Worm (Caenorhabditis elegans) whole organism, young adult: ENCODE data around the gene usp-46.

Experiments used
- B0019.2 ChIP-seq: fragments of 200-800 bp; sonication (Bioruptor generic); conservative IDR thresholded peaks from 2 replicates; pipeline ENCODE4 v1.3.6; 2022; ENCODE audit warnings: missing genetic modification reagents, missing genetic modification characterization, missing compliant biosample characterization
- C06A6.2 ChIP-seq: fragments of 200-800 bp; sonication (Bioruptor generic); conservative IDR thresholded peaks from 2 replicates; pipeline ENCODE4 v1.3.6; 2022; ENCODE audit warnings: missing genetic modification characterization, missing compliant biosample characterization
- F23B12.7 ChIP-seq: sonication (generic microtip); optimal IDR thresholded peaks from 2 replicates; lab custom pipeline; 2017; ENCODE audit warnings: missing genetic modification characterization, mild to moderate bottlenecking, missing compliant biosample characterization, antibody characterized with exemption, moderate library complexity; ENCODE audit not compliant: insufficient read depth
- F33H1.4 ChIP-seq: fragments of 200-800 bp; sonication (Bioruptor generic); IDR thresholded peaks from 2 replicates; pipeline ENCODE4 v1.3.6; 2022; ENCODE audit warnings: missing genetic modification reagents, missing genetic modification characterization, missing compliant biosample characterization
- F39B2.1 ChIP-seq: fragments of 200-800 bp; sonication (Bioruptor generic); IDR thresholded peaks from 2 replicates; pipeline ENCODE4 v1.3.6; 2022; ENCODE audit warnings: missing genetic modification reagents, missing genetic modification characterization, missing compliant biosample characterization
- F57C9.4 ChIP-seq: sonication (generic microtip); optimal IDR thresholded peaks from 2 replicates; lab custom pipeline; 2017; ENCODE audit warnings: mild to moderate bottlenecking, missing genetic modification characterization, missing compliant biosample characterization
- Y53G8AR.9 ChIP-seq: fragments of 200-800 bp; sonication (Bioruptor generic); conservative IDR thresholded peaks from 2 replicates; pipeline ENCODE4 v1.3.6; 2022; ENCODE audit warnings: missing genetic modification reagents, missing genetic modification characterization, missing compliant biosample characterization
- Y79H2A.3 ChIP-seq: fragments of 200-800 bp; sonication (Bioruptor generic); conservative IDR thresholded peaks from 2 replicates; pipeline ENCODE4 v1.3.6; 2022; ENCODE audit warnings: missing genetic modification reagents, missing genetic modification characterization, missing compliant biosample characterization
- aptf-2 ChIP-seq: fragments of 200-800 bp; sonication (Bioruptor generic); conservative IDR thresholded peaks from 2 replicates; pipeline ENCODE4 v1.3.6; 2022; ENCODE audit warnings: missing genetic modification reagents, missing genetic modification characterization, missing compliant biosample characterization
- aptf-3 ChIP-seq: fragments of 200-800 bp; sonication (Bioruptor generic); IDR thresholded peaks from 2 replicates; pipeline ENCODE4 v1.3.6; 2022; ENCODE audit warnings: missing genetic modification characterization, missing compliant biosample characterization
- atf-7 ChIP-seq: sonication (generic microtip); optimal IDR thresholded peaks from 2 replicates; lab custom pipeline; 2017; ENCODE audit warnings: mild to moderate bottlenecking, missing genetic modification characterization, missing compliant biosample characterization
- attf-3 ChIP-seq: fragments of 200-800 bp; sonication (Bioruptor generic); conservative IDR thresholded peaks from 2 replicates; pipeline ENCODE4 v1.3.6; 2022; ENCODE audit warnings: missing genetic modification reagents, missing genetic modification characterization, missing compliant biosample characterization
- attf-6 ChIP-seq: fragments of 200-800 bp; sonication (Bioruptor generic); IDR thresholded peaks from 2 replicates; pipeline ENCODE4 v1.3.6; 2022; ENCODE audit warnings: missing genetic modification reagents, missing genetic modification characterization, missing compliant biosample characterization
- ccch-3 ChIP-seq: fragments of 200-800 bp; sonication (Bioruptor generic); optimal IDR thresholded peaks from 2 replicates; lab custom pipeline; 2018; ENCODE audit warnings: mild to moderate bottlenecking, missing genetic modification characterization, missing compliant biosample characterization
- cebp-1 ChIP-seq, 2 experiments: fragments of 200-800 bp in 1 of 2; sonication (Bioruptor generic) in 1 of 2; sonication (generic microtip) in 1 of 2; IDR thresholded peaks in 1 of 2; optimal IDR thresholded peaks in 1 of 2; 2 replicates each; pipeline versions ENCODE4 v1.3.6 to Lab custom; 2017 to 2022; ENCODE audit warnings: missing compliant biosample characterization in 2 of 2, missing genetic modification characterization in 2 of 2, mild to moderate bottlenecking in 1 of 2, missing genetic modification reagents in 1 of 2, moderate library complexity in 1 of 2
- ceh-100 ChIP-seq: fragments of 200-800 bp; sonication (Bioruptor generic); IDR thresholded peaks from 2 replicates; pipeline ENCODE4 v1.3.6; 2022; ENCODE audit warnings: missing genetic modification reagents, missing genetic modification characterization, missing compliant biosample characterization
- ceh-40 ChIP-seq: fragments of 200-800 bp; sonication (Bioruptor generic); IDR thresholded peaks from 2 replicates; pipeline ENCODE4 v1.3.6; 2022; ENCODE audit warnings: missing genetic modification characterization, missing compliant biosample characterization
- ceh-91 ChIP-seq: fragments of 200-800 bp; sonication (Bioruptor generic); IDR thresholded peaks from 2 replicates; pipeline ENCODE4 v1.3.6; 2022; ENCODE audit warnings: missing genetic modification reagents, missing genetic modification characterization, missing compliant biosample characterization
- chd-7 ChIP-seq: sonication (generic microtip); optimal IDR thresholded peaks from 2 replicates; lab custom pipeline; 2016; ENCODE audit warnings: mild to moderate bottlenecking, missing genetic modification characterization, moderate library complexity, missing compliant biosample characterization
- die-1 ChIP-seq: sonication (generic microtip); optimal IDR thresholded peaks from 2 replicates; lab custom pipeline; 2016; ENCODE audit warnings: missing genotype, mild to moderate bottlenecking, missing genetic modification characterization, missing compliant biosample characterization
- dpff-1 ChIP-seq: sonication (generic microtip); optimal IDR thresholded peaks from 2 replicates; lab custom pipeline; 2017; ENCODE audit warnings: mild to moderate bottlenecking, missing genetic modification characterization, missing compliant biosample characterization
- ekl-4 ChIP-seq: fragments of 200-800 bp; sonication (Bioruptor generic); IDR thresholded peaks from 2 replicates; pipeline ENCODE4 v1.3.6; 2022; ENCODE audit warnings: missing genetic modification reagents, missing genetic modification characterization, missing compliant biosample characterization
- ets-4 ChIP-seq: fragments of 200-800 bp; sonication (Bioruptor generic); optimal IDR thresholded peaks from 2 replicates; lab custom pipeline; 2018; ENCODE audit warnings: mild to moderate bottlenecking, missing genetic modification characterization, missing compliant biosample characterization
- gei-17 ChIP-seq: fragments of 200-800 bp; sonication (Bioruptor generic); optimal IDR thresholded peaks from 2 replicates; lab custom pipeline; 2018; ENCODE audit warnings: mild to moderate bottlenecking, missing genetic modification characterization, missing compliant biosample characterization
- hlh-26 ChIP-seq: fragments of 200-800 bp; sonication (Bioruptor generic); conservative IDR thresholded peaks from 2 replicates; pipeline ENCODE4 v1.3.6; 2022; ENCODE audit warnings: missing genetic modification reagents, missing genetic modification characterization, missing compliant biosample characterization
- hmg-1.2 ChIP-seq: fragments of 200-800 bp; sonication (Bioruptor generic); IDR thresholded peaks from 2 replicates; pipeline ENCODE4 v1.3.6; 2022; ENCODE audit warnings: missing genetic modification reagents, missing genetic modification characterization, missing compliant biosample characterization
- hmg-20 ChIP-seq: fragments of 200-800 bp; sonication (Bioruptor generic); IDR thresholded peaks from 2 replicates; pipeline ENCODE4 v1.3.6; 2022; ENCODE audit warnings: missing genetic modification reagents, missing genetic modification characterization, missing compliant biosample characterization
- lag-1 ChIP-seq: fragments of 200-800 bp; sonication (Bioruptor generic); IDR thresholded peaks from 2 replicates; pipeline ENCODE4 v1.3.6; 2022; ENCODE audit warnings: missing genetic modification reagents, missing genetic modification characterization, missing compliant biosample characterization
- let-526 ChIP-seq: fragments of 200-800 bp; sonication (Bioruptor generic); IDR thresholded peaks from 2 replicates; pipeline ENCODE4 v1.3.6; 2022; ENCODE audit warnings: missing genetic modification reagents, missing genetic modification characterization, missing compliant biosample characterization
- let-607 ChIP-seq, 2 experiments: fragments of 200-800 bp in 1 of 2; sonication (Bioruptor generic) in 1 of 2; sonication (generic microtip) in 1 of 2; optimal IDR thresholded peaks; 2 replicates each; lab custom pipeline; 2016 to 2018; ENCODE audit warnings: mild to moderate bottlenecking in 2 of 2, missing compliant biosample characterization in 2 of 2, missing genetic modification characterization in 2 of 2, moderate library complexity in 2 of 2, missing genotype in 1 of 2
- lir-1 ChIP-seq: fragments of 200-800 bp; sonication (Bioruptor generic); conservative IDR thresholded peaks from 2 replicates; pipeline ENCODE4 v1.3.6; 2022; ENCODE audit warnings: missing genetic modification reagents, missing genetic modification characterization, missing compliant biosample characterization
- madf-10 ChIP-seq: sonication (generic microtip); optimal IDR thresholded peaks from 2 replicates; lab custom pipeline; 2016; ENCODE audit warnings: mild to moderate bottlenecking, missing genetic modification characterization, missing compliant biosample characterization
- madf-3 ChIP-seq: fragments of 200-800 bp; sonication (Bioruptor generic); IDR thresholded peaks from 2 replicates; pipeline ENCODE4 v1.3.6; 2022; ENCODE audit warnings: missing genetic modification reagents, missing genetic modification characterization, missing compliant biosample characterization
- madf-6 ChIP-seq: fragments of 200-800 bp; sonication (Bioruptor generic); IDR thresholded peaks from 2 replicates; pipeline ENCODE4 v1.3.6; 2022; ENCODE audit warnings: missing genetic modification reagents, missing genetic modification characterization, missing compliant biosample characterization
- mcd-1 ChIP-seq: fragments of 200-800 bp; sonication (Bioruptor generic); IDR thresholded peaks from 2 replicates; pipeline ENCODE4 v1.3.6; 2022; ENCODE audit warnings: missing genetic modification reagents, missing genetic modification characterization, missing compliant biosample characterization
- mel-28 ChIP-seq: sonication (generic microtip); optimal IDR thresholded peaks from 2 replicates; lab custom pipeline; 2016; ENCODE audit warnings: borderline replicate concordance, mild to moderate bottlenecking, missing genetic modification characterization, missing compliant biosample characterization
- mxl-1 ChIP-seq: sonication (generic microtip); optimal IDR thresholded peaks from 2 replicates; lab custom pipeline; 2016; ENCODE audit warnings: missing genetic modification characterization, missing compliant biosample characterization
- nhr-80 ChIP-seq: sonication (generic microtip); optimal IDR thresholded peaks from 2 replicates; lab custom pipeline; 2016; ENCODE audit warnings: missing genetic modification characterization, missing compliant biosample characterization
- pha-4 ChIP-seq: fragments of 150-350 bp; sonication (generic microtip); optimal IDR thresholded peaks from 2 replicates; lab custom pipeline; 2014; ENCODE audit warnings: missing biosample characterization, missing genetic modification reagents, missing genetic modification characterization
- snpc-1.1 ChIP-seq: sonication (generic microtip); optimal IDR thresholded peaks from 2 replicates; lab custom pipeline; 2017; ENCODE audit warnings: missing genetic modification characterization, mild to moderate bottlenecking, missing compliant biosample characterization, antibody characterized with exemption, moderate library complexity, missing genotype, missing genetic modification reagents; ENCODE audit not compliant: insufficient read depth
- somi-1 ChIP-seq: fragments of 200-800 bp; sonication (Bioruptor generic); optimal IDR thresholded peaks from 2 replicates; lab custom pipeline; 2018; ENCODE audit warnings: mild to moderate bottlenecking, missing genetic modification characterization, missing compliant biosample characterization
- tbp1 ChIP-seq: fragments of 200-800 bp; sonication (Bioruptor generic); optimal IDR thresholded peaks from 2 replicates; lab custom pipeline; 2018; ENCODE audit warnings: mild to moderate bottlenecking, missing genetic modification characterization, missing compliant biosample characterization
- xnd-1 ChIP-seq: sonication (generic microtip); optimal IDR thresholded peaks from 2 replicates; lab custom pipeline; 2016; ENCODE audit warnings: missing genotype, missing genetic modification reagents, missing genetic modification characterization, missing compliant biosample characterization
- zim-3 ChIP-seq: sonication (generic microtip); optimal IDR thresholded peaks from 2 replicates; lab custom pipeline; 2017; ENCODE audit warnings: mild to moderate bottlenecking, missing genetic modification characterization, moderate library complexity, missing compliant biosample characterization
- ztf-28 ChIP-seq: fragments of 200-800 bp; sonication (Bioruptor generic); IDR thresholded peaks from 2 replicates; pipeline ENCODE4 v1.3.6; 2022; ENCODE audit warnings: missing genetic modification reagents, missing genetic modification characterization, missing compliant biosample characterization

usp-46 gene

DNA sequence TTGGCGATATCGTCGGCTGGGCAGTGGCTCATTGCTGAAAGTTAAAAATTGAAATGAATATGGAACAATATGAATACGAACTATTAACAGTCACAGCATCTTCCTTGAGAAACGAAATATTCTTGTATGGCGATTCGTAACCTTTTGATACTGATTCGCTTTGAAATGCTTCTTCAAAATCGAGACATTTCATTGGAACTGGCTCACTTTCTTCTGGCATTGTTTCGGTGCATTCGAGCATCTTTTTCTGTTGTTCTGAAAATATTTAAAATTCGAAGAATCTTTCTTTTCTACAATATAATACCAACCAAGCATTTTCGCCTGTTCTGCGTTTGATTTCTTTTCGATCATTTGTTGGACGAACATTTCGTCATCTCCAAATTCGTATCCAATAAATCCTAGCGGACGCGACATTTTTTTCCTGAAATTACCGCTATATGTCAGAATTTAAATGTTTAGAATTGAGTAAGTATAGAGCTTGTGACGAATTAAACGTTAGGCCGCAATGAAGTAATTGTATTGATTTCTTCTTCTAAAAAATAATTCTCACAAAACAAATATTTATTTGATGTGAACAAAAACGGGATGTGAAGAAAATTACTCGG lies 48.0 kb downstream of the usp-46 start, which contains the start of gene lin-52 (continued):
- no peak for TF ChIP-seq F23B12.7 (tag; lab: Kevin White, UChicago)
- TF ChIP-seq F33H1.4 (GFP tag; lab: Robert Waterston, UW) = no peak
- no peak for TF ChIP-seq ztf-28
- peak; percentile 51 for TF ChIP-seq atf-7 (tag; lab: Kevin White, UChicago)
- TF ChIP-seq madf-6 (GFP tag; lab: Robert Waterston, UW) = peak; percentile 35; the same call in 1 of the 2 replicates
- TF ChIP-seq xnd-1 (tag; lab: Kevin White, UChicago) = no peak
- no peak for TF ChIP-seq ets-4
- peak; percentile 90; the same call in 1 of the 2 replicates for TF ChIP-seq Y53G8AR.9
- TF ChIP-seq gei-17 (GFP tag; lab: Kevin White, UChicago) = peak; percentile 17
- TF ChIP-seq mel-28 = no peak
- no peak; the same call in 1 of the 2 replicates for TF ChIP-seq mcd-1
- TF ChIP-seq ceh-100 = 0 out of 2 replicates have a peak, but pooled peaks have one; percentile 35
- TF ChIP-seq hlh-26 (GFP tag; lab: Robert Waterston, UW) = no peak
- no peak for TF ChIP-seq Y79H2A.3 (GFP tag; lab: Robert Waterston, UW)
- TF ChIP-seq somi-1 = no peak
- no peak for TF ChIP-seq zim-3 (tag; lab: Kevin White, UChicago)
- TF ChIP-seq chd-7 = peak; percentile 64
- peak; percentile 35 for TF ChIP-seq ekl-4
- TF ChIP-seq nhr-80 (tag; lab: Kevin White, UChicago) = no peak
- TF ChIP-seq let-526 (GFP tag; lab: Robert Waterston, UW) = no peak
- TF ChIP-seq tbp1 (GFP tag; lab: Kevin White, UChicago) = peak; percentile 11
- no peak for TF ChIP-seq snpc-1.1 (tag; lab: Kevin White, UChicago)
- no peak for TF ChIP-seq mxl-1 (tag; lab: Kevin White, UChicago)
- no peak for TF ChIP-seq B0019.2 (GFP tag; lab: Robert Waterston, UW)
- no peak for TF ChIP-seq dpff-1 (tag; lab: Kevin White, UChicago)
- TF ChIP-seq aptf-3 = no peak
- TF ChIP-seq aptf-2 (GFP tag; lab: Robert Waterston, UW) = no peak
- no peak for TF ChIP-seq F57C9.4 (tag; lab: Kevin White, UChicago)
- no peak for TF ChIP-seq die-1 (tag; lab: Kevin White, UChicago)
- 0 out of 2 replicates have a peak, but pooled peaks have one; percentile 60 for TF ChIP-seq F39B2.1 (GFP tag; lab: Robert Waterston, UW)
- TF ChIP-seq lag-1 = no peak
- TF ChIP-seq, all 124 proteins: peak for 34

DNA sequence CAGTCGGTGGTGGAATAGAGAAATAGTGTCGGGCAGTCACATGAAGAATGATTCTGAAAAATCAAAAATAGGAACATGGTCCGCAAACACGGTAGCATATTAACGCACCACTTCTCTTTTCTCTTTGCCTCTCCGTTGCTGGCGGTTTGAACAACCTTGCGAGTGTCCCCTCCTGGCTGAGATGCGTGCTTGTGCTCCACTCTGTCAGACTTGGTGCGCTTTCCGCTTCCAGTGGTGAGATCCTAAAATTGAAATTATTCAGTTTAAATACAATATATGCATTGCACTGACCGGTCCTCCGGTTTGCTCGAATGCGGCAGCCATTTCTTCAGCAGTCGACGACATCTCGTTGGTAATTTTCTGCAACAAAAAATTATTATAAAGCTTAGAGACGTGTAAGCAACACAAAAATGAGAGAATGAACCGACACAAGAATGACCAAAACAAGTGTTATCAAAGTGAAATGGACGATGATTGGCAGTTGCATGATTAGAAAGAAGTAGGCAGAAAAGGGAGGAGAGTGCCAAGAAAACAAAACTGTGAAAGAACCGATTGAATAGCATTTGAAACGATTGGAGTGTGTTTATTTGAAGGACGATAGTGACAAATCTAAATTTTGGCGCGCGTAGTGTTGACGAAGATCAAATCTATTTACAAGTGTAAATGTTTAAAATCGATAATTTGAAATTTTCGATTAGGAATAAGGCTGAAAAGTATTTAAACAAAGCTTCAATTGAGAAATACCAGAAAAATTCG lies 48.8 kb downstream of the usp-46 start, which contains the start of gene ZK632.9:
Gene ZK632.9 (minus strand): TSS at position 360 of the 756 bp plus-strand sequence.
- TF ChIP-seq madf-10 (tag; lab: Kevin White, UChicago) (no peak), C06A6.2 (no peak), F39B2.1 (GFP tag; lab: Robert Waterston, UW) (no peak), hlh-26 (GFP tag; lab: Robert Waterston, UW) (no peak), ccch-3 (GFP tag; lab: Kevin White, UChicago) (no peak), ceh-40 (GFP tag; lab: Robert Waterston, UW) (no peak), let-607 (tag; optimal IDR thresholded peaks at IDR 0.05; lab: Kevin White, UChicago) (peak in 1 of 2 experiments; percentile 30), hmg-1.2 (GFP tag; lab: Robert Waterston, UW) (peak; percentile 27), pha-4 (tag; lab: Kevin White, UChicago) (peak; percentile 23), gei-17 (GFP tag; lab: Kevin White, UChicago) (no peak), F33H1.4 (GFP tag; lab: Robert Waterston, UW) (peak; percentile 13; the same call in 1 of the 2 replicates), ceh-100 (no peak), cebp-1 (GFP tag; IDR thresholded peaks at IDR 0.05; lab: Robert Waterston, UW) (no peak), cebp-1 (tag; optimal IDR thresholded peaks at IDR 0.05; lab: Kevin White, UChicago) (no peak), hmg-20 (GFP tag; lab: Robert Waterston, UW) (no peak), attf-6 (GFP tag; lab: Robert Waterston, UW) (no peak), madf-3 (GFP tag; lab: Robert Waterston, UW) (peak; percentile 65; the same call in 1 of the 2 replicates), ceh-91 (0 out of 2 replicates have a peak, but pooled peaks have one; percentile 10), attf-3 (GFP tag; lab: Robert Waterston, UW) (no peak), lir-1 (no peak), dpff-1 (tag; lab: Kevin White, UChicago) (no peak)
